Fruit fly (Drosophila melanogaster) whole organism, embryonic: Measurements from ENCODE around the gene CG14401.

Source experiments
- ATbp ChIP-seq: fragments of 200-800 bp; sonication (Bioruptor generic); optimal IDR thresholded peaks from 2 replicates; lab custom pipeline; 2017; ENCODE audit warnings: missing biosample characterization, mild to moderate bottlenecking, missing genetic modification characterization, missing genetic modification reagents
- Atf3 ChIP-seq: fragments of 200-800 bp; sonication (Bioruptor generic); optimal IDR thresholded peaks from 3 replicates; lab custom pipeline; 2016; ENCODE audit warnings: missing biosample characterization, missing genetic modification characterization
- CG11504 ChIP-seq: fragments of 200-800 bp; sonication (Bioruptor generic); optimal IDR thresholded peaks from 3 replicates; lab custom pipeline; 2019; ENCODE audit warnings: missing biosample characterization, mild to moderate bottlenecking, missing genetic modification characterization, moderate library complexity
- CG13287 ChIP-seq: fragments of 200-800 bp; sonication (Bioruptor generic); IDR thresholded peaks from 2 replicates; pipeline ENCODE4 v1.3.6; 2022; ENCODE audit warnings: missing biosample characterization, missing genetic modification characterization; ENCODE audit not compliant: partially characterized antibody
- CG13624 ChIP-seq: fragments of 200-800 bp; sonication (Bioruptor generic); optimal IDR thresholded peaks from 2 replicates; lab custom pipeline; 2016; ENCODE audit warnings: missing biosample characterization, missing genetic modification characterization
- CG15514 ChIP-seq: fragments of 200-800 bp; sonication (Bioruptor generic); optimal IDR thresholded peaks from 3 replicates; lab custom pipeline; 2017; ENCODE audit warnings: missing biosample characterization, missing genetic modification characterization, mild to moderate bottlenecking, moderate library complexity, missing genetic modification reagents
- CG1603 ChIP-seq: fragments of 200-800 bp; sonication (Bioruptor generic); optimal IDR thresholded peaks from 2 replicates; lab custom pipeline; 2019; ENCODE audit warnings: missing biosample characterization, mild to moderate bottlenecking, missing genetic modification characterization, moderate library complexity
- CG17385 ChIP-seq: fragments of 200-800 bp; sonication (Bioruptor generic); optimal IDR thresholded peaks from 3 replicates; lab custom pipeline; 2018; ENCODE audit warnings: missing biosample characterization, mild to moderate bottlenecking, missing genetic modification characterization
- CG18599 ChIP-seq: fragments of 200-800 bp; sonication (Bioruptor generic); optimal IDR thresholded peaks from 3 replicates; lab custom pipeline; 2017; ENCODE audit warnings: missing biosample characterization, missing genetic modification characterization, mild to moderate bottlenecking, moderate library complexity, missing genetic modification reagents
- CG2875 ChIP-seq: fragments of 200-800 bp; sonication (Bioruptor generic); optimal IDR thresholded peaks from 2 replicates; lab custom pipeline; 2017; ENCODE audit warnings: missing biosample characterization, mild to moderate bottlenecking, missing genetic modification characterization, missing genetic modification reagents
- CG34422 ChIP-seq: fragments of 200-800 bp; sonication (Bioruptor generic); IDR thresholded peaks from 3 replicates; pipeline ENCODE4 v1.3.6; 2022; ENCODE audit warnings: missing biosample characterization, missing genetic modification characterization
- CG3726 ChIP-seq: fragments of 200-800 bp; sonication (Bioruptor generic); IDR thresholded peaks from 3 replicates; pipeline ENCODE4, ENCODE4 v1.3.6; 2022; ENCODE audit warnings: missing biosample characterization, missing genetic modification characterization
- CG4360 ChIP-seq: fragments of 200-800 bp; sonication (Bioruptor generic); IDR thresholded peaks from 2 replicates; pipeline ENCODE4 v1.3.6; 2022; ENCODE audit warnings: missing biosample characterization, missing genetic modification characterization
- CG4424 ChIP-seq: fragments of 200-800 bp; sonication (Bioruptor generic); optimal IDR thresholded peaks from 3 replicates; lab custom pipeline; 2016; ENCODE audit warnings: missing biosample characterization, missing genetic modification characterization
- CG4617 ChIP-seq: fragments of 200-800 bp; sonication (Bioruptor generic); optimal IDR thresholded peaks from 3 replicates; lab custom pipeline; 2016; ENCODE audit warnings: missing biosample characterization, missing genetic modification characterization, borderline replicate concordance
- CG4707 ChIP-seq: fragments of 200-800 bp; sonication (Bioruptor generic); optimal IDR thresholded peaks from 2 replicates; lab custom pipeline; 2018; ENCODE audit warnings: missing biosample characterization, mild to moderate bottlenecking, missing genetic modification characterization, moderate library complexity
- CG6272 ChIP-seq: fragments of 200-800 bp; sonication (Bioruptor generic); IDR thresholded peaks from 2 replicates; pipeline ENCODE4 v1.3.6; 2022; ENCODE audit warnings: missing biosample characterization, missing genetic modification characterization
- CG6854 ChIP-seq: fragments of 200-800 bp; sonication (Bioruptor generic); optimal IDR thresholded peaks from 3 replicates; lab custom pipeline; 2017; ENCODE audit warnings: missing biosample characterization, mild to moderate bottlenecking, missing genetic modification characterization
- CrebB ChIP-seq: fragments of 200-800 bp; sonication (Bioruptor generic); optimal IDR thresholded peaks from 3 replicates; lab custom pipeline; 2018; ENCODE audit warnings: missing biosample characterization, mild to moderate bottlenecking, missing genetic modification characterization
- Drgx ChIP-seq: fragments of 200-800 bp; sonication (Bioruptor generic); IDR thresholded peaks from 2 replicates; pipeline ENCODE4 v1.3.6; 2022; ENCODE audit warnings: missing biosample characterization, missing genetic modification characterization
- E2f2 ChIP-seq: fragments of 200-800 bp; sonication (Bioruptor generic); IDR thresholded peaks from 2 replicates; pipeline ENCODE4 v1.3.6; 2022; ENCODE audit warnings: missing biosample characterization, missing genetic modification characterization
- Ets97D ChIP-seq: fragments of 200-800 bp; sonication (Bioruptor generic); optimal IDR thresholded peaks from 3 replicates; lab custom pipeline; 2016; ENCODE audit warnings: missing biosample characterization, missing genetic modification characterization
- Fer1 ChIP-seq: fragments of 200-800 bp; sonication (Bioruptor generic); optimal IDR thresholded peaks from 2 replicates; lab custom pipeline; 2017; ENCODE audit warnings: missing biosample characterization, mild to moderate bottlenecking, missing genetic modification characterization
- GATAe ChIP-seq: fragments of 200-800 bp; sonication (Bioruptor generic); conservative IDR thresholded peaks from 2 replicates; pipeline ENCODE4 v1.3.6; 2022; ENCODE audit warnings: missing biosample characterization, missing genetic modification characterization
- Gsc ChIP-seq: fragments of 200-800 bp; sonication (Bioruptor generic); IDR thresholded peaks from 2 replicates; pipeline ENCODE4 v1.3.6; 2022; ENCODE audit warnings: missing biosample characterization, missing genetic modification characterization
- HmgZ ChIP-seq: fragments of 200-800 bp; sonication (Bioruptor generic); optimal IDR thresholded peaks from 2 replicates; lab custom pipeline; 2018; ENCODE audit warnings: missing biosample characterization, mild to moderate bottlenecking, missing genetic modification characterization
- Kr ChIP-seq: fragments of 200-800 bp; sonication (Bioruptor generic); optimal IDR thresholded peaks from 2 replicates; lab custom pipeline; 2017; ENCODE audit warnings: missing biosample characterization, mild to moderate bottlenecking, missing genetic modification characterization
- Med ChIP-seq: fragments of 200-800 bp; sonication (Bioruptor generic); peaks from one replicate; lab custom pipeline; 2016; ENCODE audit warnings: missing biosample characterization, missing genetic modification characterization, mild to moderate bottlenecking, inconsistent platforms, moderate library complexity
- Mes4 ChIP-seq: fragments of 200-800 bp; sonication (Bioruptor generic); optimal IDR thresholded peaks from 2 replicates; lab custom pipeline; 2016; ENCODE audit warnings: missing biosample characterization, missing genetic modification characterization
- Mrtf ChIP-seq: fragments of 200-800 bp; sonication (Bioruptor generic); IDR thresholded peaks from 3 replicates; pipeline ENCODE4 v1.3.6; 2022; ENCODE audit warnings: missing biosample characterization, missing genetic modification characterization
- Myb ChIP-seq: fragments of 200-800 bp; sonication (Bioruptor generic); optimal IDR thresholded peaks from 2 replicates; lab custom pipeline; 2016; ENCODE audit warnings: missing biosample characterization, missing genetic modification characterization
- Ptx1 ChIP-seq: fragments of 200-800 bp; sonication (Bioruptor generic); IDR thresholded peaks from 2 replicates; pipeline ENCODE4 v1.3.6; 2022; ENCODE audit warnings: missing biosample characterization, missing genetic modification characterization
- Spps ChIP-seq: fragments of 200-800 bp; sonication (Bioruptor generic); optimal IDR thresholded peaks from 2 replicates; lab custom pipeline; 2018; ENCODE audit warnings: missing biosample characterization, mild to moderate bottlenecking, missing genetic modification characterization
- Vsx1 ChIP-seq: fragments of 200-800 bp; sonication (Bioruptor generic); optimal IDR thresholded peaks from 2 replicates; lab custom pipeline; 2017; ENCODE audit warnings: missing biosample characterization, mild to moderate bottlenecking, missing genetic modification characterization, missing genetic modification reagents
- abd-A ChIP-seq: fragments of 200-800 bp; sonication (Bioruptor generic); optimal IDR thresholded peaks from 3 replicates; lab custom pipeline; 2019; ENCODE audit warnings: missing biosample characterization, mild to moderate bottlenecking, missing genetic modification characterization, moderate library complexity
- crol ChIP-seq: fragments of 200-800 bp; sonication (Bioruptor generic); IDR thresholded peaks from 2 replicates; pipeline ENCODE4 v1.3.6; 2022; ENCODE audit warnings: missing biosample characterization, missing genetic modification characterization
- dysf ChIP-seq: fragments of 200-800 bp; sonication (Bioruptor generic); IDR thresholded peaks from 3 replicates; pipeline ENCODE4 v1.3.6; 2022; ENCODE audit warnings: missing biosample characterization, missing genetic modification characterization
- ewg ChIP-seq: fragments of 200-800 bp; sonication (Bioruptor generic); optimal IDR thresholded peaks from 3 replicates; lab custom pipeline; 2017; ENCODE audit warnings: mild to moderate bottlenecking, missing biosample characterization, missing genetic modification reagents, missing genetic modification characterization
- gcm2 ChIP-seq: fragments of 200-800 bp; sonication (Bioruptor generic); optimal IDR thresholded peaks from 2 replicates; lab custom pipeline; 2016; ENCODE audit warnings: missing biosample characterization, missing genetic modification characterization
- gro ChIP-seq: fragments of 200-800 bp; sonication (Bioruptor generic); optimal IDR thresholded peaks from 2 replicates; lab custom pipeline; 2016; ENCODE audit warnings: missing biosample characterization, missing genetic modification characterization
- lbe ChIP-seq: fragments of 200-800 bp; sonication (Bioruptor generic); optimal IDR thresholded peaks from 2 replicates; lab custom pipeline; 2016; ENCODE audit warnings: missing biosample characterization, mild to moderate bottlenecking, missing genetic modification characterization
- nom ChIP-seq: fragments of 200-800 bp; sonication (Bioruptor generic); optimal IDR thresholded peaks from 2 replicates; lab custom pipeline; 2017; ENCODE audit warnings: missing biosample characterization, missing genetic modification characterization, mild to moderate bottlenecking, moderate library complexity, missing genetic modification reagents
- org-1 ChIP-seq: fragments of 200-800 bp; sonication (Bioruptor generic); optimal IDR thresholded peaks from 2 replicates; lab custom pipeline; 2017; ENCODE audit warnings: missing biosample characterization, missing genetic modification characterization
- pan ChIP-seq, 4 experiments: fragments of >200 bp in 3 of 4; fragments of 200-800 bp in 1 of 4; sonication (Bioruptor generic) in 1 of 4; optimal IDR thresholded peaks in 3 of 4; IDR thresholded peaks in 1 of 4; 2 replicates each; pipeline versions ENCODE4 v1.3.6 to Lab custom; 2017 to 2022; ENCODE audit warnings: missing biosample characterization in 2 of 4, missing genetic modification characterization in 2 of 4, mixed read lengths in 1 of 4
- pnt ChIP-seq: fragments of 200-800 bp; sonication (Bioruptor generic); optimal IDR thresholded peaks from 3 replicates; lab custom pipeline; 2016; ENCODE audit warnings: missing biosample characterization, missing genetic modification characterization
- stwl ChIP-seq: fragments of 200-800 bp; sonication (Bioruptor generic); optimal IDR thresholded peaks from 3 replicates; lab custom pipeline; 2018; ENCODE audit warnings: missing biosample characterization, mild to moderate bottlenecking, missing genetic modification characterization, moderate library complexity
- wdn ChIP-seq: fragments of 200-800 bp; sonication (Bioruptor generic); IDR thresholded peaks from 2 replicates; pipeline ENCODE4 v1.3.6; 2022; ENCODE audit warnings: missing biosample characterization, missing genetic modification characterization

The CG14401 gene

DNA sequence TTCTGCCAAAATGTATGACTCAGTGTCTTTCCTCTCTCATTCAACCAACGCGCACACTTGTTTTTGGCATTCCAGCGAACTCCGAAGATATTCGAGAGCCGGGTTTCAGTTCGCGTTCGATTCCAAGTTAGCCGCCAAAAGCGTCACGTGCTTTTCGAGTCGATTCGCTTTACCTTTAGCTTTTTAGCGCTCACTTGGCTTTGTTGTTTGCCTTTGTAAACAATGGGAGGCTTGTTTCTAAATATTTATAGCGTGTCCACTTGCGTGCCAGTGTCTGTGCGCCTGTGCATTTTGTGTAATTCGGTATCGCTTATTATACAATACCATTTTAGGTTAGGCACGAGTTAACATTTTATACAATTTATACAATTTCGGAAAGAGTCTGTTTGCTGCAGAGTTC is 41.7 kb downstream of the CG14401 start (continued):
- peak; percentile 3 for TF ChIP-seq CrebB (tag; lab: Kevin White, UChicago)
- TF ChIP-seq CG1603 (tag; lab: Kevin White, UChicago), result peak; percentile 17
- TF ChIP-seq Vsx1 (GFP tag; lab: Kevin White, UChicago), result peak; percentile 53
- peak; percentile 36 for TF ChIP-seq org-1 (GFP tag; lab: Kevin White, UChicago)
- TF ChIP-seq CG2875 (GFP tag; lab: Kevin White, UChicago), result peak; percentile 23
- peak; percentile 49 for TF ChIP-seq CG18599
- TF ChIP-seq CG13624, result no peak
- no peak for TF ChIP-seq Ptx1 (GFP tag; lab: Robert Waterston, UW)
- no peak for TF ChIP-seq stwl (tag; lab: Kevin White, UChicago)
- TF ChIP-seq pan (optimal IDR thresholded peaks at IDR 0.05; lab: Kevin White, UChicago), result no peak
- peak in 1 of 2 experiments; percentile 8 for TF ChIP-seq pan (GFP tag; optimal IDR thresholded peaks at IDR 0.05 in 1 of 2, IDR thresholded peaks at IDR 0.05 in 1 of 2)
- peak; percentile 40 for TF ChIP-seq CG17385
- TF ChIP-seq CG4424, result no peak
- peak; percentile 5 for TF ChIP-seq gro (GFP tag; lab: Kevin White, UChicago)
- no peak for TF ChIP-seq dysf (GFP tag; lab: Robert Waterston, UW)
- no peak for TF ChIP-seq Ets97D (GFP tag; lab: Kevin White, UChicago)
- TF ChIP-seq CG11504, result peak; percentile 34
- no peak for TF ChIP-seq CG34422
- peak; percentile 82 for TF ChIP-seq ATbp (GFP tag; lab: Kevin White, UChicago)

DNA sequence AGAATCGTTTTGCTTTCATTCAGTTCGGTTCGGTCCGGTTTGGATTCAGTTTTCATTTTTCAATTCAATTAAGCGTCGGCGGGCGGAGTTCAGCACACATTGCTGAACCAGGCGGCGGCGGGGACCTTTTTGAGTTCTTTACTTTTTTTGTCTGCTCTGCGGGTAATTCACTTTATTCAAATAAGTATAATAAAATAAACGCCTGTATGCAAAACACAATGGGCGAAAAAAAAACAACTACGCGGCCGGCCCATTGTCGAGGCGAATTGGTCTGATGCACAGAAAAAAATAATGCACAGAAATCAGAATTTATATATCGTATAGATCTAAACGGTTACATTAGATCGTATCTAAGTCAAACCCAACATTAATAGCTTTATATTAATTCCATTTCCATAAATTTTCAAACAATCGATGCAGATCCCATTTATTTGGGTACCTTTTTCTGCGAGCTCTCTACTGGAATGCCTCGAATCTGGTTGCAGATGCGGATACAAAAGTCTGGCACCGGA is 43.2 kb downstream of the CG14401 start:
- peak; percentile 1 for TF ChIP-seq lbe (GFP tag; lab: Kevin White, UChicago)
- TF ChIP-seq Fer1 (GFP tag; lab: Kevin White, UChicago), result no peak
- TF ChIP-seq nom (GFP tag; lab: Kevin White, UChicago), result peak; percentile 48
- no peak for TF ChIP-seq HmgZ (tag; lab: Kevin White, UChicago)
- no peak for TF ChIP-seq CG4360 (GFP tag; lab: Robert Waterston, UW)
- no peak for TF ChIP-seq CG6854 (GFP tag; lab: Kevin White, UChicago)
- no peak for TF ChIP-seq pnt (GFP tag; lab: Kevin White, UChicago)
- no peak for TF ChIP-seq CG3726 (GFP tag; lab: Robert Waterston, UW)
- no peak for TF ChIP-seq CG4617 (GFP tag; lab: Kevin White, UChicago)
- peak; percentile 58 for TF ChIP-seq Med (GFP tag; lab: Kevin White, UChicago)
- 0 out of 2 replicates have a peak, but pooled peaks have one; percentile 48 for TF ChIP-seq Drgx (GFP tag; lab: Robert Waterston, UW)

DNA sequence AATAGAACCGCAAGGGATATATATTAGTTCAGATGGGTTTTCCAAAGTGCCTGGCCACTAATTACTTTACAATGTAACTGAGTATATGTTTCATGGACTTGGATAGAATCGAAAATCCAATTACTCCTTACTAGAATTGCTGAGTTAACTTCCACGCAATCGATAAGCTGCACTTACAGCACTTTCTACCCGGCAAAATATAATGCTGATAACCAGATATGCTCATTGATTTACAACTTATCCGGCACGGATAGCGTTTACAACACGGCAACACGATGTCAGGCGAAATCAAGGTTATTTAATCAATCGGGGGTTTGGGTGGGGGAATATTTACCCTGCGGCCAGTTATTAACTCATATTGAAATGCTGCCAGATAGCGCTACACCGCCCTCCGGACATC is 43.9 kb downstream of the CG14401 start:
- TF ChIP-seq Kr (GFP tag; lab: Kevin White, UChicago), result no peak
- TF ChIP-seq CG4707 (GFP tag; lab: Kevin White, UChicago), result no peak
- no peak for TF ChIP-seq Spps
- no peak for TF ChIP-seq CG6272 (GFP tag; lab: Robert Waterston, UW)

DNA sequence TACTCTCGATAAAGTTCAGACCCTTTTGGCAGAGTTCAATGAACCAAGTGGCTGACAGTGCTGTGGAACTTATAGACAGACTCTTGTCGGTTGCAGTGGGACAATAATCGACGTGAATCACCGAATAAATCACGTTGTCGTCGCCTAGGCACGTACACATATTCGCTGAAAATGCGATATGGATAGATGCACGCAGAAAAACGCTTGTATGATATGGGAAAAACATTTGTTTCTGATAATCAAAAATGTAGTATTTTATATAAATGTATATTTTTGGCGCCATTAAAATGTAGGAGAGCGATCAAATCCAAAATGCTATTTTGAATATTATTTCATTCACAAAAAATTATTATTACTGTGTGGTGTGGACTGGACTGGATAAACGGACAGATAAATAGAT is 45.6 kb downstream of the CG14401 start:
- TF ChIP-seq gcm2 (GFP tag; lab: Kevin White, UChicago), result peak; percentile 11
- TF ChIP-seq GATAe, result no peak
- no peak for TF ChIP-seq Myb
- no peak for TF ChIP-seq abd-A
- peak; percentile 27; the same call in 1 of the 2 replicates for TF ChIP-seq E2f2 (GFP tag; lab: Robert Waterston, UW)
- TF ChIP-seq wdn, result no peak
- TF ChIP-seq Mes4 (GFP tag; lab: Kevin White, UChicago), result no peak
- TF ChIP-seq Gsc (GFP tag; lab: Robert Waterston, UW), result no peak
- TF ChIP-seq crol, result no peak
- TF ChIP-seq ewg, result no peak
- no peak for TF ChIP-seq Atf3
- TF ChIP-seq Fer1 (GFP tag; lab: Kevin White, UChicago), result no peak
- no peak for TF ChIP-seq Mrtf (GFP tag; lab: Robert Waterston, UW)
- TF ChIP-seq CG13287 (GFP tag; lab: Robert Waterston, UW), result no peak
- TF ChIP-seq CG15514 (GFP tag; lab: Kevin White, UChicago), result no peak
